Worm (Caenorhabditis elegans) whole organism, L3 larva: ENCODE results near the gene F27E5.9.

ENCODE experiments used
- R02D3.7 ChIP-seq: fragments of 150-350 bp; optimal IDR thresholded peaks from 2 replicates; lab custom pipeline; 2014; ENCODE audit warnings: missing biosample characterization, missing genetic modification characterization
- aly-2 ChIP-seq: fragments of 150-350 bp; optimal IDR thresholded peaks from 2 replicates; lab custom pipeline; 2014; ENCODE audit warnings: missing biosample characterization, missing genetic modification characterization
- ama-1 ChIP-seq: fragments of 150-350 bp; optimal IDR thresholded peaks from 2 replicates; lab custom pipeline; 2018
- ceh-16 ChIP-seq: sonication (generic microtip); optimal IDR thresholded peaks from 2 replicates; lab custom pipeline; 2017; ENCODE audit warnings: missing biosample characterization, missing genetic modification characterization
- ceh-28 ChIP-seq: fragments of 150-350 bp; optimal IDR thresholded peaks from 2 replicates; lab custom pipeline; 2014; ENCODE audit warnings: missing biosample characterization, missing genetic modification reagents, missing genetic modification characterization
- ceh-82 ChIP-seq: fragments of 150-350 bp; optimal IDR thresholded peaks from 2 replicates; lab custom pipeline; 2014; ENCODE audit warnings: missing biosample characterization, missing genetic modification characterization
- ceh-9 ChIP-seq: sonication (generic microtip); optimal IDR thresholded peaks from 2 replicates; lab custom pipeline; 2018; ENCODE audit warnings: missing biosample characterization, missing genetic modification characterization
- egl-5 ChIP-seq: fragments of 150-350 bp; optimal IDR thresholded peaks from 2 replicates; lab custom pipeline; 2017; ENCODE audit warnings: missing biosample characterization, missing genetic modification reagents, missing genetic modification characterization, inconsistent platforms
- elt-2 ChIP-seq: sonication (generic microtip); optimal IDR thresholded peaks from 2 replicates; lab custom pipeline; 2016; ENCODE audit warnings: missing genetic modification reagents, mild to moderate bottlenecking, missing genetic modification characterization, missing compliant biosample characterization
- eor-1 ChIP-seq, 2 experiments: fragments of 150-350 bp; optimal IDR thresholded peaks; 2 replicates each; lab custom pipeline; 2014 to 2018; ENCODE audit warnings: missing biosample characterization in 2 of 2, missing genetic modification characterization in 2 of 2
- fkh-10 ChIP-seq: sonication (generic microtip); optimal IDR thresholded peaks from 2 replicates; lab custom pipeline; 2017; ENCODE audit warnings: missing biosample characterization, missing genetic modification reagents, missing genetic modification characterization
- fos-1 ChIP-seq: fragments of 150-350 bp; optimal IDR thresholded peaks from 2 replicates; lab custom pipeline; 2014; ENCODE audit warnings: missing biosample characterization, missing genetic modification characterization
- hmg-11 ChIP-seq: sonication (generic microtip); optimal IDR thresholded peaks from 2 replicates; lab custom pipeline; 2016; ENCODE audit warnings: missing genetic modification characterization, missing compliant biosample characterization
- jun-1 ChIP-seq: fragments of 150-350 bp; optimal IDR thresholded peaks from 2 replicates; lab custom pipeline; 2014; ENCODE audit warnings: missing biosample characterization, missing genetic modification reagents, missing genetic modification characterization
- lin-15B ChIP-seq: fragments of 150-350 bp; optimal IDR thresholded peaks from 2 replicates; lab custom pipeline; 2014; ENCODE audit warnings: missing biosample characterization, missing genetic modification characterization
- lin-39 ChIP-seq: fragments of 150-350 bp; optimal IDR thresholded peaks from 2 replicates; lab custom pipeline; 2018; ENCODE audit warnings: missing biosample characterization, missing genetic modification reagents, missing genetic modification characterization
- lsy-12 ChIP-seq: sonication (generic microtip); optimal IDR thresholded peaks from 2 replicates; lab custom pipeline; 2016; ENCODE audit warnings: mild to moderate bottlenecking, missing genetic modification characterization, missing compliant biosample characterization
- mdl-1 ChIP-seq: fragments of 150-350 bp; optimal IDR thresholded peaks from 2 replicates; lab custom pipeline; 2014; ENCODE audit warnings: missing biosample characterization, missing genetic modification characterization
- nfya-1 ChIP-seq: sonication (generic microtip); optimal IDR thresholded peaks from 2 replicates; lab custom pipeline; 2017; ENCODE audit warnings: missing genetic modification characterization, mild to moderate bottlenecking, missing compliant biosample characterization, antibody characterized with exemption, moderate library complexity; ENCODE audit not compliant: insufficient read depth
- nhr-11 ChIP-seq: fragments of 150-350 bp; optimal IDR thresholded peaks from 2 replicates; lab custom pipeline; 2014; ENCODE audit warnings: missing biosample characterization, missing genetic modification characterization
- nhr-12 ChIP-seq: fragments of 150-350 bp; optimal IDR thresholded peaks from 2 replicates; lab custom pipeline; 2014; ENCODE audit warnings: missing biosample characterization, missing genetic modification characterization
- nhr-23 ChIP-seq: fragments of 150-350 bp; optimal IDR thresholded peaks from 2 replicates; lab custom pipeline; 2014; ENCODE audit warnings: missing biosample characterization, missing genetic modification reagents, missing genetic modification characterization
- nhr-25 ChIP-seq: sonication (generic microtip); optimal IDR thresholded peaks from 2 replicates; lab custom pipeline; 2017; ENCODE audit warnings: missing biosample characterization, missing genetic modification characterization
- nhr-28 ChIP-seq: fragments of 150-350 bp; optimal IDR thresholded peaks from 2 replicates; lab custom pipeline; 2014; ENCODE audit warnings: missing biosample characterization, missing genetic modification characterization
- nhr-43 ChIP-seq: sonication (generic microtip); optimal IDR thresholded peaks from 2 replicates; lab custom pipeline; 2016; ENCODE audit warnings: mild to moderate bottlenecking, missing genetic modification characterization, missing compliant biosample characterization; ENCODE audit not compliant: poor library complexity, severe bottlenecking
- nhr-76 ChIP-seq: fragments of 150-350 bp; sonication (generic microtip); optimal IDR thresholded peaks from 5 replicates; lab custom pipeline; 2014; ENCODE audit warnings: missing biosample characterization, missing genetic modification characterization
- nhr-77 ChIP-seq: fragments of 150-350 bp; optimal IDR thresholded peaks from 2 replicates; lab custom pipeline; 2014; ENCODE audit warnings: missing biosample characterization, missing genetic modification characterization
- pha-4 ChIP-seq: fragments of 150-350 bp; optimal IDR thresholded peaks from 2 replicates; lab custom pipeline; 2014; ENCODE audit warnings: missing biosample characterization, missing genetic modification reagents, missing genetic modification characterization
- pqm-1 ChIP-seq: fragments of 150-350 bp; optimal IDR thresholded peaks from 2 replicates; lab custom pipeline; 2017; ENCODE audit warnings: missing biosample characterization, missing genetic modification characterization, inconsistent platforms
- snpc-4 ChIP-seq: fragments of 150-350 bp; optimal IDR thresholded peaks from 2 replicates; lab custom pipeline; 2014; ENCODE audit warnings: missing biosample characterization, missing genetic modification characterization
- tbx-2 ChIP-seq: sonication (generic microtip); optimal IDR thresholded peaks from 2 replicates; lab custom pipeline; 2016; ENCODE audit warnings: mild to moderate bottlenecking, missing genetic modification characterization, missing compliant biosample characterization
- unc-39 ChIP-seq: sonication (generic microtip); optimal IDR thresholded peaks from 4 replicates; lab custom pipeline; 2017; ENCODE audit warnings: missing biosample characterization, missing genetic modification characterization
- unc-62 ChIP-seq: fragments of 150-350 bp; sonication (generic microtip); optimal IDR thresholded peaks from 4 replicates; lab custom pipeline; 2014; ENCODE audit warnings: missing biosample characterization, missing genetic modification reagents, missing genetic modification characterization

Gene F27E5.9

ce11 chrII:10166365-10166764, 31.6 kb downstream of the F27E5.9 start:
- TF ChIP-seq nhr-11: peak; percentile 62
- no peak for TF ChIP-seq eor-1 (tag; optimal IDR thresholded peaks at IDR 0.05; lab: Kevin White, UChicago)

DNA sequence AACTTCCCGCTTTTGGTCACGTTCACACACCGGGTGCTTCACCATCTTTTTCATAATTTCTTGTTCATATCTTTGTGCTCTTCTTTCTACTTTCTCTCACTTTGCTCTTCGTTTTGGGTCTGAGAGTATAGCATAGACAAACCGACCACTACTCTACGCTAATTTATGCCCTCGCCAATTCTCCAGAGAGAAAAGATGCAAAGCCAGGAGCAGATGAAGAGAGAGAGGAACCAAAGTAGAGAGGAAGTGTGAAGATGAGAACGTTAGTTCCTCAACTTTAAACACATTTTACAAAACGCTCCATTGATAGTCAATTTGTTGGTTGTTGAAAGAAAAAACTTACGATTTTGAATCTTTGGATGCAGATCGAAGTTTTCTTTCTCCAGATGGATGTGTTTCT, 33.0 kb downstream of the F27E5.9 start:
- no peak for TF ChIP-seq ceh-16 (tag; lab: Kevin White, UChicago)
- no peak for TF ChIP-seq nhr-77
- no peak for TF ChIP-seq ceh-82 (tag; lab: Kevin White, UChicago)
- no peak for TF ChIP-seq unc-62 (GFP tag; lab: Kevin White, UChicago)
- no peak for TF ChIP-seq ceh-9 (tag; lab: Kevin White, UChicago)
- TF ChIP-seq nhr-76 (tag; lab: Kevin White, UChicago): no peak
- TF ChIP-seq hmg-11 (tag; lab: Kevin White, UChicago): no peak
- no peak for TF ChIP-seq lsy-12 (tag; lab: Kevin White, UChicago)
- TF ChIP-seq jun-1 (tag; lab: Kevin White, UChicago): no peak
- TF ChIP-seq fos-1 (tag; lab: Kevin White, UChicago): no peak
- no peak for TF ChIP-seq lin-39 (tag; lab: Kevin White, UChicago)
- no peak for TF ChIP-seq snpc-4 (tag; lab: Kevin White, UChicago)

DNA sequence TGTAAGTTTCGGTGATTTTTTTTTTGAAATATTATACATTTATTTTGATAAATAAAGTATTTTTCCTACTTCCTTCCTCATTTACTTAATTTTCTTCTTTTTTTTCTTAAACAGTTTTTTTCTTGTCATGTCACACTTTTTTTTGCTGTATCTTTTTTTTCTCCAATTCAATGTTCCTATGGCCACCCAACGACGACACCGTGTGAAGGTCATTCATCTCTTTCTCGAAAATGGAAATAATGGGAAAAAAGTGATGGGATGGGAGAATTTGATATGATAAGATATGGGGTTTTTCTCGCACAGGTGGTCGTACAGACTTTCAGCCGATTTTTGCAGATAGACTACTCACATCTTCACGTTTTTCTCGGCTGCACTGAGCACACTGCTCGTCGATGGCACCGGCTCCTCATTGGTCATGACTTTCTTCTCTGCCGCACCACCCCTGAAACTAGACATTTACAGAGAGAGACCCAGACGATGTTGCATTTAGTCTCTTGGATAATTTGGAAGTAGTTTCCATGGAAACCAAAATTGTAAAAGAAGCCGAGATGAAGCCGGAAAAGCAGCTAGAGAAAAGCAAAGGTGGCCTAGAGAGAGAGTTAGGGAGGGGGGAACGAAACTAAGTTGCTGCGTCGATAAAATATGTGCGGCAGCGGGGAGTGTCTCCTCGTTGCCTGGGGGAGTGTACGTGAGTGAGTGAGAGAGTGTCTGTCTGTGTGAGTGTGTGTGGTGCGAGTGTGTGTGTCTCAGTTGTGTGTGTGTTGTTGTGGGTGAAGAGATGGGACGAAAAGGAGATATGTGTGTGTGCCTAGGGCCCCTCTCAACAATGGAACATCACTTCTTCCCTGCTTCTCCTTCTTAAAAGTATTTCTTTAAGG, 34.4 kb downstream of the F27E5.9 start, which contains the start of gene daf-19:
Gene daf-19, minus strand, starts transcription at position 442 of the 878 bp plus-strand sequence.
- peak; percentile 96 for TF ChIP-seq hmg-11 (tag; lab: Kevin White, UChicago)
- TF ChIP-seq elt-2 (tag; lab: Kevin White, UChicago): peak; percentile 47
- peak; percentile 70 for TF ChIP-seq pha-4
- peak; percentile 7 for TF ChIP-seq nhr-25 (tag; lab: Kevin White, UChicago)
- TF ChIP-seq lin-15B: peak; percentile 55
- TF ChIP-seq ama-1: peak; percentile 38
- no peak for TF ChIP-seq nhr-76 (tag; lab: Kevin White, UChicago)
- peak; percentile 4 for TF ChIP-seq fkh-10 (GFP tag; lab: Kevin White, UChicago)
- TF ChIP-seq nhr-11: peak; percentile 95
- TF ChIP-seq nhr-23 (tag; lab: Kevin White, UChicago): peak; percentile 26
- TF ChIP-seq pqm-1: peak; percentile 4
- TF ChIP-seq nhr-12 (tag; lab: Kevin White, UChicago): no peak
- TF ChIP-seq lin-39 (tag; lab: Kevin White, UChicago): peak; percentile 43
- TF ChIP-seq mdl-1 (tag; lab: Kevin White, UChicago): no peak
- TF ChIP-seq tbx-2 (tag; lab: Kevin White, UChicago): peak; percentile 46
- peak; percentile 19 for TF ChIP-seq lsy-12 (tag; lab: Kevin White, UChicago)
- no peak for TF ChIP-seq unc-39 (tag; lab: Kevin White, UChicago)
- TF ChIP-seq egl-5 (tag; lab: Kevin White, UChicago): peak; percentile 20
- peak; percentile 76 for TF ChIP-seq nfya-1 (tag; lab: Kevin White, UChicago)

DNA sequence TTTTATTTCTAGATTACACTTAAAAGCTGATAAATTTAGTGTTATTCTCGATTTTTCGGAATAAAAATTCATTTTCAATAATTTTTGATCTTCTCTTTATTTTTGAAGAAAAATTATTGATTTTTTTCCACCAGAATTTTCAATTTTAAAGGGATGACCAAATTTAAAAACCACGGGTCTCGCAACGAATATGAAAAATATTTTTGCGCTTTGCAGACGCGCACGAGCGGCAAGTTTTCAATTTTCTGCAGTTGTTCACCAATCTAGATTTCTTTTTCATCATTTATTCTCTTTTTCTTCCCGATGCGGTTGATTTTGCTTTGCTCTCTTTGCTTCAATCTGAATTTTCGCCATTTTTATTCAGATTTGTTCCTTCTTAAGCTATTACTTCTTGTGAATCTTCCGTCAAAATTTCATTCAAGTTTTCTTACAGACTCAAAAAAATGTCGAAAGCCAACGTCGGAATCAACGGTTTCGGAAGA, 36.1 kb downstream of the F27E5.9 start, which contains the start of gene gpd-4:
Gene gpd-4, plus strand, starts transcription at position 432 of the 482 bp plus-strand sequence.
- no peak for TF ChIP-seq fos-1 (tag; lab: Kevin White, UChicago)

DNA sequence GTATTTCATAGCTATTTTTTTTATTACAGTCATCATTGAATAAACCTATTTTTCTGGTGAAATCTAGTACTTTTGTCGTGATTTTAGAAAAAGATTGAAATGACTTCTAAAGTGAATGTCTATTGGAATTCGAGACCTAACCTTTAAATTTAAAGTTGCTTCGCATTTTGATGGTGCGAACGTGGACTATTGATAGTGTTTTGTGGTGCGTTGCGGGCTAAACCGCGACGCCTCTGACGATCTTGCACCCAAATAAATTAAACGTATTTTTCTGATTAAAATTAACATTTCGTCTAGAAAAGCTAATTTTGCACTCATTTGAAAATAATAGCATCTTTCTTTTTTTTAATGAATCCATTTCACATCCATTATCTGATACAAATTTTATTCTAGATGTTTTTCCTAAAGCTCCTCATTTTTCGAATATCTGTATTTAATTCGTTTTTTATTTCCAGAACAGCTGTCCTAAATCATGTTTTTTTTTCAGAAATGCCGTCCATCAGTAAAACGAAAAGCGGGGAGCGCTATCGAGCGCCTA, 37.8 kb downstream of the F27E5.9 start, which contains the start of gene wbp-11:
Gene wbp-11, plus strand, starts transcription at position 488 of the 538 bp plus-strand sequence.
- TF ChIP-seq lin-15B: peak; percentile 66
- TF ChIP-seq nfya-1 (tag; lab: Kevin White, UChicago): peak; percentile 47
- no peak for TF ChIP-seq fos-1 (tag; lab: Kevin White, UChicago)
- TF ChIP-seq pha-4: peak; percentile 69
- peak; percentile 10 for TF ChIP-seq hmg-11 (tag; lab: Kevin White, UChicago)

- TF ChIP-seq nhr-28 (tag; lab: Kevin White, UChicago): no peak
- TF ChIP-seq jun-1 (tag; lab: Kevin White, UChicago): peak; percentile 32
- TF ChIP-seq elt-2 (tag; lab: Kevin White, UChicago): peak; percentile 29
- TF ChIP-seq hmg-11 (tag; lab: Kevin White, UChicago): no peak
- TF ChIP-seq nhr-25 (tag; lab: Kevin White, UChicago): peak; percentile 71
- no peak for TF ChIP-seq ceh-28 (tag; lab: Kevin White, UChicago)
- TF ChIP-seq ceh-82 (tag; lab: Kevin White, UChicago): no peak
- no peak for TF ChIP-seq ceh-16 (tag; lab: Kevin White, UChicago)
- peak; percentile 84 for TF ChIP-seq pha-4
- TF ChIP-seq aly-2 (tag; lab: Kevin White, UChicago): no peak
- no peak for TF ChIP-seq unc-39 (tag; lab: Kevin White, UChicago)
- no peak for TF ChIP-seq fkh-10 (GFP tag; lab: Kevin White, UChicago)
- no peak for TF ChIP-seq eor-1 (tag; optimal IDR thresholded peaks at IDR 0.05; lab: Kevin White, UChicago)
- TF ChIP-seq nhr-43 (tag; lab: Kevin White, UChicago): peak; percentile 36
- peak; percentile 58 for TF ChIP-seq R02D3.7 (tag; lab: Kevin White, UChicago)
- TF ChIP-seq unc-62 (GFP tag; lab: Kevin White, UChicago): no peak
- peak; percentile 97 for TF ChIP-seq lin-15B
- TF ChIP-seq nhr-23 (tag; lab: Kevin White, UChicago): peak; percentile 57
- no peak for TF ChIP-seq fos-1 (tag; lab: Kevin White, UChicago)
- TF ChIP-seq ama-1: peak; percentile 68
- no peak for TF ChIP-seq snpc-4 (tag; lab: Kevin White, UChicago)
Observed at ce11 chrII:10174338-10174737, 39.6 kb downstream of the F27E5.9 start, which contains the start of gene F33H1.4. TSS of gene F33H1.4 (plus strand) at chrII:10174648.
